Worm (Caenorhabditis elegans) whole organism, mixed stage, embryonic: ENCODE measurements around the gene hpr-9.

Experiments
- M03D4.4 ChIP-seq: sonication (generic microtip); optimal IDR thresholded peaks from 2 replicates; lab custom pipeline; 2017; ENCODE audit warnings: mild to moderate bottlenecking, missing genetic modification characterization, missing compliant biosample characterization
- blmp-1 ChIP-seq: fragments of 150-350 bp; optimal IDR thresholded peaks from 2 replicates; lab custom pipeline; 2014; ENCODE audit warnings: missing biosample characterization, missing genetic modification characterization
- ceh-39 ChIP-seq: fragments of 150-350 bp; optimal IDR thresholded peaks from 2 replicates; lab custom pipeline; 2014; ENCODE audit warnings: missing biosample characterization, missing genetic modification characterization
- ceh-83 ChIP-seq: fragments of 200-800 bp; sonication (Bioruptor generic); optimal IDR thresholded peaks from 2 replicates; lab custom pipeline; 2018; ENCODE audit warnings: mild to moderate bottlenecking, missing genetic modification characterization, missing compliant biosample characterization
- ces-1 ChIP-seq: fragments of 150-350 bp; optimal IDR thresholded peaks from 2 replicates; lab custom pipeline; 2014; ENCODE audit warnings: missing biosample characterization, missing genetic modification reagents, missing genetic modification characterization
- cnd-1 ChIP-seq: fragments of 200-800 bp; sonication (Bioruptor generic); optimal IDR thresholded peaks from 2 replicates; lab custom pipeline; 2018; ENCODE audit warnings: mild to moderate bottlenecking, missing genetic modification characterization, missing compliant biosample characterization
- drap-1 ChIP-seq: fragments of 200-800 bp; sonication (Bioruptor generic); optimal IDR thresholded peaks from 3 replicates; lab custom pipeline; 2018; ENCODE audit warnings: mild to moderate bottlenecking, missing genetic modification characterization, missing compliant biosample characterization
- elt-1 ChIP-seq: sonication (generic microtip); optimal IDR thresholded peaks from 2 replicates; lab custom pipeline; 2017; ENCODE audit warnings: missing genetic modification characterization, mild to moderate bottlenecking, missing compliant biosample characterization, antibody characterized with exemption, moderate library complexity, borderline replicate concordance; ENCODE audit not compliant: insufficient read depth
- elt-3 ChIP-seq: fragments of 150-350 bp; optimal IDR thresholded peaks from 2 replicates; lab custom pipeline; 2014; ENCODE audit warnings: missing biosample characterization, missing genetic modification characterization
- flh-1 ChIP-seq: fragments of 200-800 bp; sonication (Bioruptor generic); optimal IDR thresholded peaks from 2 replicates; lab custom pipeline; 2018; ENCODE audit warnings: mild to moderate bottlenecking, missing genetic modification characterization, moderate library complexity, missing compliant biosample characterization
- ham-2 ChIP-seq: fragments of 200-800 bp; sonication (Bioruptor generic); optimal IDR thresholded peaks from 2 replicates; lab custom pipeline; 2018; ENCODE audit warnings: mild to moderate bottlenecking, missing genetic modification characterization, missing compliant biosample characterization
- hlh-1 ChIP-seq: fragments of 150-350 bp; optimal IDR thresholded peaks from 2 replicates; lab custom pipeline; 2014; ENCODE audit warnings: missing biosample characterization, missing genetic modification reagents, missing genetic modification characterization
- lin-13 ChIP-seq: fragments of 150-350 bp; optimal IDR thresholded peaks from 2 replicates; lab custom pipeline; 2014; ENCODE audit warnings: missing biosample characterization, missing genetic modification characterization
- lin-32 ChIP-seq: fragments of 200-800 bp; sonication (Bioruptor generic); optimal IDR thresholded peaks from 2 replicates; lab custom pipeline; 2018; ENCODE audit warnings: mild to moderate bottlenecking, missing genetic modification characterization, missing compliant biosample characterization
- lsy-2 ChIP-seq: fragments of 150-350 bp; optimal IDR thresholded peaks from 2 replicates; lab custom pipeline; 2014; ENCODE audit warnings: missing biosample characterization, missing genetic modification characterization
- mab-5 ChIP-seq: fragments of 150-350 bp; optimal IDR thresholded peaks from 2 replicates; lab custom pipeline; 2014; ENCODE audit warnings: missing biosample characterization, missing genetic modification characterization
- mep-1 ChIP-seq: fragments of 150-350 bp; optimal IDR thresholded peaks from 2 replicates; lab custom pipeline; 2017; ENCODE audit warnings: missing biosample characterization, missing genetic modification reagents, missing genetic modification characterization, inconsistent platforms
- mls-2 ChIP-seq: sonication (generic microtip); optimal IDR thresholded peaks from 2 replicates; lab custom pipeline; 2016; ENCODE audit warnings: mild to moderate bottlenecking, missing genetic modification characterization, moderate library complexity, missing compliant biosample characterization
- nhr-12 ChIP-seq: fragments of 150-350 bp; optimal IDR thresholded peaks from 2 replicates; lab custom pipeline; 2014; ENCODE audit warnings: missing biosample characterization, missing genetic modification characterization
- nhr-2 ChIP-seq: fragments of 150-350 bp; optimal IDR thresholded peaks from 2 replicates; lab custom pipeline; 2014; ENCODE audit warnings: missing biosample characterization, missing genetic modification characterization
- nhr-237 ChIP-seq: fragments of 150-350 bp; optimal IDR thresholded peaks from 2 replicates; lab custom pipeline; 2014; ENCODE audit warnings: missing biosample characterization, missing genetic modification characterization
- nhr-28 ChIP-seq: fragments of 150-350 bp; optimal IDR thresholded peaks from 2 replicates; lab custom pipeline; 2014; ENCODE audit warnings: missing biosample characterization, missing genetic modification characterization
- nhr-76 ChIP-seq: sonication (generic microtip); optimal IDR thresholded peaks from 2 replicates; lab custom pipeline; 2017; ENCODE audit warnings: missing biosample characterization, missing genetic modification characterization
- pha-4 ChIP-seq: fragments of 150-350 bp; optimal IDR thresholded peaks from 2 replicates; lab custom pipeline; 2018; ENCODE audit warnings: missing biosample characterization, missing genetic modification reagents, missing genetic modification characterization
- sem-2 ChIP-seq: fragments of 200-800 bp; sonication (Bioruptor generic); optimal IDR thresholded peaks from 2 replicates; lab custom pipeline; 2018; ENCODE audit warnings: mild to moderate bottlenecking, missing genetic modification characterization, missing compliant biosample characterization
- snpc-4 ChIP-seq: fragments of 150-350 bp; optimal IDR thresholded peaks from 2 replicates; lab custom pipeline; 2014; ENCODE audit warnings: missing biosample characterization, missing genetic modification characterization
- sptf-1 ChIP-seq: sonication (generic microtip); optimal IDR thresholded peaks from 2 replicates; lab custom pipeline; 2017; ENCODE audit warnings: mild to moderate bottlenecking, missing genetic modification characterization, moderate library complexity, missing compliant biosample characterization
- unc-120 ChIP-seq: sonication (generic microtip); optimal IDR thresholded peaks from 2 replicates; lab custom pipeline; 2017; ENCODE audit warnings: missing genetic modification characterization, missing compliant biosample characterization; ENCODE audit not compliant: poor library complexity, severe bottlenecking
- unc-39 ChIP-seq: fragments of 150-350 bp; optimal IDR thresholded peaks from 2 replicates; lab custom pipeline; 2014; ENCODE audit warnings: missing biosample characterization, missing genetic modification characterization
- unc-62 ChIP-seq: fragments of 150-350 bp; optimal IDR thresholded peaks from 2 replicates; lab custom pipeline; 2014; ENCODE audit warnings: missing biosample characterization, missing genetic modification reagents, missing genetic modification characterization

hpr-9 gene

ce11 chrIII:10634034-10634433, 12.7 kb downstream of the hpr-9 start (continued):
- no peak for TF ChIP-seq ceh-83
- TF ChIP-seq flh-1 (GFP tag; lab: Kevin White, UChicago), result peak; percentile 50
- TF ChIP-seq unc-120, result peak; percentile 35
- TF ChIP-seq ham-2 (GFP tag; lab: Kevin White, UChicago), result no peak
- no peak for TF ChIP-seq nhr-12
- TF ChIP-seq, all 35 proteins: peak for 15

DNA sequence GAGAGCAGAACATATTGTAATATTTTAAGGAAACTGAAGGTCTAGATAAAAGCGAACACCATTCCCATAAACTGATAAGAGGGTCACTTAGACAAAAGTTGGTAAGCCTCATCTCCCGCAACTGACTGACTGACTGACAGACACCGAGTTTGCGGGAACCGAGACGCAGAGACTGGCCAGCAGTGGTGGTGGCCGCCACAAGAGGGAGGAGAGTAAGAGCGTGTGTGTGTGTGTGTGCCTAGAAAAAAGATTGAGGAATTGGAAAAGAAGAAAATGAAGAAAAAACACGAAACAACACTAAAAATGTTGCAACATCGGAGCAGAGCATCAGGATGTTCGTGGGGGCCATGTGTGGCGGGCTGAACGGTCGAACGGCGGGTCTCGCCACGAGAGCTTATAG, 13.2 kb downstream of the hpr-9 start:
- TF ChIP-seq ceh-83, result no peak
- no peak for TF ChIP-seq nhr-12
- TF ChIP-seq unc-39 (tag; lab: Kevin White, UChicago), result no peak
- TF ChIP-seq nhr-76 (tag; lab: Kevin White, UChicago), result no peak
- no peak for TF ChIP-seq ces-1
- no peak for TF ChIP-seq snpc-4
- no peak for TF ChIP-seq M03D4.4 (tag; lab: Kevin White, UChicago)
- no peak for TF ChIP-seq sptf-1 (tag; lab: Kevin White, UChicago)
- TF ChIP-seq ceh-39 (tag; lab: Kevin White, UChicago), result no peak
- no peak for TF ChIP-seq unc-120
- no peak for TF ChIP-seq lin-32 (GFP tag; lab: Kevin White, UChicago)
- TF ChIP-seq mep-1 (tag; lab: Kevin White, UChicago), result no peak
- no peak for TF ChIP-seq mab-5
- no peak for TF ChIP-seq blmp-1
- TF ChIP-seq, all 35 proteins: peak for 0

DNA sequence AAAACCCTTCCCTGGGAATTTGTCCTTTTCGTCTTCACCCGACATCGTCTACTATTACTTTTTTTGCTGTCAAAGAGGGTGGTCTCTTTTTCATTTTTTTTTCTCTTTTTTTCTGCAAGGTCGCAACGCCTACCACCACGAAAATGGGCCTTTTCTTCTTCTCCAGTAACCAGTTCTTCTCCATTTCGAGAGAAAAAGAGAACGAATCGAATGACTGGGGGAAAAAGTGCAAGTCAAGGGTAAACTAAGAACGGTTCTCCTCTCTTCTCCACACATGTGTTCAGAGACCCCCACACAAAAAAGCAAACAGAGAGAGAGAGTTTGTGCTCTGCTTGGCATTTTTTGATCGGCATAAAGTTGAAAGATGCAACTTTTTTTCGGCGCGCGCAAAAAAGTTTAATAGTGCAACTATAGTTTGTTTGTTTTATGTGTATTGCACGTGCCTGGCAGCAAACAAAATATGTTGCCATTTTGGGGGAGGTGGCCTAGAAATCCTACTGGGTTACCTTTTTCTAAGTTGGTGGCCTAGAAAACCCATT, 15.2 kb downstream of the hpr-9 start:
- TF ChIP-seq nhr-28 (tag; lab: Kevin White, UChicago) (no peak), nhr-76 (tag; lab: Kevin White, UChicago) (no peak), lin-32 (GFP tag; lab: Kevin White, UChicago) (no peak), M03D4.4 (tag; lab: Kevin White, UChicago) (no peak), ham-2 (GFP tag; lab: Kevin White, UChicago) (no peak), unc-62 (no peak), lin-13 (no peak), lsy-2 (tag; lab: Kevin White, UChicago) (no peak), ceh-83 (no peak), elt-3 (tag; lab: Kevin White, UChicago) (no peak), nhr-2 (tag; lab: Kevin White, UChicago) (no peak), cnd-1 (tag; lab: Kevin White, UChicago) (no peak), blmp-1 (no peak), sem-2 (GFP tag; lab: Kevin White, UChicago) (no peak), ceh-39 (tag; lab: Kevin White, UChicago) (no peak), sptf-1 (tag; lab: Kevin White, UChicago) (no peak), ces-1 (no peak)

DNA sequence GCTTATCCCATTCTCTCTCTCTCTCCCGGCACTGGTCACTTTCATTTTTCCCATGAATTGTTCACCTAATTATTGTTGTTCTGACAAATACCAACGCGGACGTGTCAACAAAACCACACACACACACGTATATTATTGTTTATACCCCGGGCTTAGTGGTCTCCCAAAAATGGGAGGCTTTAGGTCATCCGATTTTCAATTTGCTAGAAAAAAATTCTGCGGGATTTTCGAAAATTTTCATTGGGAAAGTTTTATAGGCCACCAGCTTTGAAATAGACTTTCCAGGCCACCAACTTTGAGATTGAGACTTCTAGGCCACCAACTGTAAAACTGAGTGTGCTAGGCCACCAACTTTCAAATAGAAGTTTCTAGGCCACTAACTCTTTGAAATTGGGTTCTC, 16.6 kb downstream of the hpr-9 start:
- TF ChIP-seq unc-120, result no peak
- TF ChIP-seq nhr-28 (tag; lab: Kevin White, UChicago), result no peak
- TF ChIP-seq nhr-12, result no peak
- no peak for TF ChIP-seq hlh-1 (tag; lab: Kevin White, UChicago)
- no peak for TF ChIP-seq elt-1 (tag; lab: Kevin White, UChicago)
- no peak for TF ChIP-seq unc-39 (tag; lab: Kevin White, UChicago)
- no peak for TF ChIP-seq nhr-76 (tag; lab: Kevin White, UChicago)
- TF ChIP-seq ces-1, result no peak
- no peak for TF ChIP-seq mls-2
- no peak for TF ChIP-seq blmp-1
- TF ChIP-seq sptf-1 (tag; lab: Kevin White, UChicago), result no peak
- no peak for TF ChIP-seq ceh-39 (tag; lab: Kevin White, UChicago)
- no peak for TF ChIP-seq lsy-2 (tag; lab: Kevin White, UChicago)
- TF ChIP-seq pha-4 (tag; lab: Kevin White, UChicago), result no peak
- no peak for TF ChIP-seq drap-1 (GFP tag; lab: Kevin White, UChicago)
- TF ChIP-seq sem-2 (GFP tag; lab: Kevin White, UChicago), result no peak
- TF ChIP-seq lin-13, result no peak

DNA sequence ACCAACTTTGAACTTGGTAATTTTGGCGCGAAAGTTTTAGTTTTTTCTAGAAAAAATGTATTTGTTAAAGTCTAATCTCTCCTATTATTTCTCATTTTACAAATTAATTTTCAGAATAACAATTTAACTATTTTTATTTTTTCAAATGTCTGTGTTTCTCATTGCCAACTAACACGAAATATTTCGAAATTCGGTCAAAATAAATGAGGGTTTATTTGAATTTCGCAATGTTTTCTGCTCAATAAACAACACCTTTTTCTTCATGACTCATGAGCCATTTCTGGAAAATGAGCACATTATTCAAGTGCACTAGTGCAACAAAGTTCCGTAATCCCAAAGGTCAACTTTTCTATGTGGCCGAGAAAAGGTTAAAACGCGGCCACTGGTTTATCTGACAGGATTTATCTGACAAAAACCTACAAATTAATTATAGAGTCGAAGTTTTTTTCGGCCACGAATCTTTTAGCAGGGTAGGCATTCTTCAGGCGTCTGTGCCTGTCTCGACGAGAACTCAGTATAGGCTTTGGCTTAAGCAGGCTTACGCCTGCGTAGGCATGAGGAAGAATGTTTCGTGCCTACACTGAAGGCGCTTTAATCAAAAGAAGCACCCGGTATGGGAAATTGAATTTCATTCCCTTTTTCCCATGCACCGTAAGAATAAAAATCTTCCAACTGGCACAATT, 17.1 kb downstream of the hpr-9 start, which contains the start of gene Y39A1A.27:
TSS of gene Y39A1A.27 (plus strand) at position 633 of the 683 bp plus-strand sequence.
- TF ChIP-seq ceh-39 (tag; lab: Kevin White, UChicago) (no peak), nhr-237 (tag; lab: Kevin White, UChicago) (no peak), sem-2 (GFP tag; lab: Kevin White, UChicago) (no peak), blmp-1 (no peak), lin-13 (no peak), lin-32 (GFP tag; lab: Kevin White, UChicago) (no peak), ceh-83 (no peak), pha-4 (tag; lab: Kevin White, UChicago) (no peak), drap-1 (GFP tag; lab: Kevin White, UChicago) (no peak), mep-1 (tag; lab: Kevin White, UChicago) (no peak)
